Fruit fly (Drosophila melanogaster) whole organism, prepupa: ENCODE measurements around the gene SA2.

Source experiments
- Blimp-1 ChIP-seq: fragments of 200-800 bp; sonication (Bioruptor generic); optimal IDR thresholded peaks from 3 replicates; lab custom pipeline; 2017; ENCODE audit warnings: missing biosample characterization, missing genetic modification characterization, mild to moderate bottlenecking, moderate library complexity, missing genetic modification reagents
- CG10631 ChIP-seq: fragments of 200-800 bp; sonication (Bioruptor generic); optimal IDR thresholded peaks from 2 replicates; lab custom pipeline; 2016; ENCODE audit warnings: missing biosample characterization, missing genetic modification characterization
- CG10669 ChIP-seq: fragments of 200-800 bp; sonication (Bioruptor generic); optimal IDR thresholded peaks from 3 replicates; lab custom pipeline; 2018; ENCODE audit warnings: missing biosample characterization, mild to moderate bottlenecking, missing genetic modification characterization, moderate library complexity
- CG11294 ChIP-seq: fragments of 200-800 bp; sonication (Bioruptor generic); IDR thresholded peaks from 2 replicates; pipeline ENCODE4 v1.3.6; 2022; ENCODE audit warnings: missing biosample characterization, missing genetic modification characterization
- CG11762 ChIP-seq: fragments of 200-800 bp; sonication (Bioruptor generic); optimal IDR thresholded peaks from 3 replicates; lab custom pipeline; 2016; ENCODE audit warnings: missing biosample characterization, missing genetic modification characterization; ENCODE audit not compliant: insufficient read depth
- CG11902 ChIP-seq: fragments of 200-800 bp; sonication (Bioruptor generic); optimal IDR thresholded peaks from 3 replicates; lab custom pipeline; 2016; ENCODE audit warnings: missing biosample characterization, missing genetic modification characterization
- CG15336 ChIP-seq: fragments of 200-800 bp; sonication (Bioruptor generic); IDR thresholded peaks from 2 replicates; pipeline ENCODE4 v1.3.6; 2022; ENCODE audit warnings: missing biosample characterization, missing genetic modification characterization
- CG1621 ChIP-seq: fragments of 200-800 bp; sonication (Bioruptor generic); optimal IDR thresholded peaks from 3 replicates; lab custom pipeline; 2018; ENCODE audit warnings: missing biosample characterization, mild to moderate bottlenecking, missing genetic modification characterization
- CG16779 ChIP-seq: fragments of 200-800 bp; sonication (Bioruptor generic); optimal IDR thresholded peaks from 3 replicates; lab custom pipeline; 2017; ENCODE audit warnings: missing biosample characterization, mild to moderate bottlenecking, missing genetic modification characterization
- CG3032 ChIP-seq: fragments of 200-800 bp; optimal IDR thresholded peaks from 2 replicates; lab custom pipeline; 2019; ENCODE audit warnings: missing biosample characterization, mild to moderate bottlenecking, missing genetic modification characterization, moderate library complexity
- CG31627 ChIP-seq: fragments of 200-800 bp; sonication (Bioruptor generic); optimal IDR thresholded peaks from 3 replicates; lab custom pipeline; 2016; ENCODE audit warnings: missing biosample characterization, missing genetic modification characterization
- CG32006 ChIP-seq: fragments of 200-800 bp; sonication (Bioruptor generic); optimal IDR thresholded peaks from 3 replicates; lab custom pipeline; 2017; ENCODE audit warnings: missing biosample characterization, mild to moderate bottlenecking, missing genetic modification characterization
- CG34406 ChIP-seq: fragments of 200-800 bp; sonication (Bioruptor generic); optimal IDR thresholded peaks from 3 replicates; lab custom pipeline; 2016; ENCODE audit warnings: missing biosample characterization, missing genetic modification characterization
- CG3919 ChIP-seq: fragments of 200-800 bp; sonication (Bioruptor generic); optimal IDR thresholded peaks from 3 replicates; lab custom pipeline; 2016; ENCODE audit warnings: missing biosample characterization, missing genetic modification characterization
- CG4318 ChIP-seq: fragments of 200-800 bp; sonication (Bioruptor generic); optimal IDR thresholded peaks from 3 replicates; lab custom pipeline; 2017; ENCODE audit warnings: missing biosample characterization, mild to moderate bottlenecking, missing genetic modification characterization
- CG6163 ChIP-seq: fragments of 200-800 bp; sonication (Bioruptor generic); IDR thresholded peaks from 3 replicates; pipeline ENCODE4 v1.3.6; 2022; ENCODE audit warnings: missing biosample characterization, missing genetic modification characterization
- CG6276 ChIP-seq: fragments of 200-800 bp; sonication (Bioruptor generic); optimal IDR thresholded peaks from 2 replicates; lab custom pipeline; 2017; ENCODE audit warnings: missing biosample characterization, mild to moderate bottlenecking, missing genetic modification characterization
- CG6792 ChIP-seq: fragments of 200-800 bp; sonication (Bioruptor generic); optimal IDR thresholded peaks from 3 replicates; lab custom pipeline; 2016; ENCODE audit warnings: missing biosample characterization, missing genetic modification characterization
- CG6808 ChIP-seq: fragments of 200-800 bp; sonication (Bioruptor generic); optimal IDR thresholded peaks from 3 replicates; lab custom pipeline; 2017; ENCODE audit warnings: missing biosample characterization, missing genetic modification characterization, mild to moderate bottlenecking, moderate library complexity, missing genetic modification reagents
- CG7368 ChIP-seq: fragments of 200-800 bp; sonication (Bioruptor generic); optimal IDR thresholded peaks from 3 replicates; lab custom pipeline; 2016; ENCODE audit warnings: missing biosample characterization, missing genetic modification characterization
- CG8119 ChIP-seq: fragments of 200-800 bp; sonication (Bioruptor generic); IDR thresholded peaks from 3 replicates; pipeline ENCODE4 v1.3.6; 2022; ENCODE audit warnings: missing biosample characterization, missing genetic modification characterization
- CG8319 ChIP-seq: fragments of 200-800 bp; sonication (Bioruptor generic); optimal IDR thresholded peaks from 3 replicates; lab custom pipeline; 2016; ENCODE audit warnings: missing biosample characterization, missing genetic modification characterization
- CG8632 ChIP-seq: fragments of 200-800 bp; sonication (Bioruptor generic); optimal IDR thresholded peaks from 3 replicates; lab custom pipeline; 2016; ENCODE audit warnings: missing biosample characterization, missing genetic modification characterization
- CG9139 ChIP-seq: fragments of 200-800 bp; sonication (Bioruptor generic); optimal IDR thresholded peaks from 3 replicates; lab custom pipeline; 2017; ENCODE audit warnings: missing biosample characterization, mild to moderate bottlenecking, missing genetic modification characterization
- Eip75B ChIP-seq: fragments of 200-800 bp; sonication (Bioruptor generic); optimal IDR thresholded peaks from 3 replicates; lab custom pipeline; 2016; ENCODE audit warnings: missing biosample characterization, missing genetic modification characterization
- Eip78C ChIP-seq: fragments of 200-800 bp; sonication (Bioruptor generic); peaks from one replicate; lab custom pipeline; 2016; ENCODE audit warnings: missing biosample characterization, missing genetic modification characterization
- Eip93F ChIP-seq: fragments of 200-800 bp; sonication (Bioruptor generic); optimal IDR thresholded peaks from 2 replicates; lab custom pipeline; 2016; ENCODE audit warnings: missing biosample characterization, mild to moderate bottlenecking, missing genetic modification characterization
- Ets96B ChIP-seq: fragments of 200-800 bp; optimal IDR thresholded peaks from 2 replicates; lab custom pipeline; 2019; ENCODE audit warnings: missing biosample characterization, mild to moderate bottlenecking, missing genetic modification characterization, moderate library complexity
- Gug ChIP-seq: fragments of 200-800 bp; sonication (Bioruptor generic); IDR thresholded peaks from 2 replicates; pipeline ENCODE4 v1.3.6; 2022; ENCODE audit warnings: missing biosample characterization, missing genetic modification characterization
- Hr38 ChIP-seq: sonication (Bioruptor generic); optimal IDR thresholded peaks from 2 replicates; lab custom pipeline; 2016; ENCODE audit warnings: missing biosample characterization, missing genetic modification characterization
- Hr39 ChIP-seq: fragments of 200-800 bp; sonication (Bioruptor generic); optimal IDR thresholded peaks from 2 replicates; lab custom pipeline; 2016; ENCODE audit warnings: missing biosample characterization, missing genetic modification characterization
- Hr4 ChIP-seq: fragments of 200-800 bp; sonication (Bioruptor generic); optimal IDR thresholded peaks from 3 replicates; lab custom pipeline; 2016; ENCODE audit warnings: missing biosample characterization, missing genetic modification characterization
- Met ChIP-seq: fragments of 200-800 bp; sonication (Bioruptor generic); optimal IDR thresholded peaks from 3 replicates; lab custom pipeline; 2016; ENCODE audit warnings: missing biosample characterization, missing genetic modification characterization
- OdsH ChIP-seq: fragments of 200-800 bp; sonication (Bioruptor generic); optimal IDR thresholded peaks from 3 replicates; lab custom pipeline; 2016; ENCODE audit warnings: missing biosample characterization, missing genetic modification characterization
- Smox ChIP-seq: fragments of 200-800 bp; sonication (Bioruptor generic); optimal IDR thresholded peaks from 3 replicates; lab custom pipeline; 2016; ENCODE audit warnings: missing biosample characterization, missing genetic modification characterization
- Sox102F ChIP-seq: fragments of 200-800 bp; sonication (Bioruptor generic); optimal IDR thresholded peaks from 2 replicates; lab custom pipeline; 2016; ENCODE audit warnings: missing biosample characterization, mild to moderate bottlenecking, missing genetic modification characterization
- Sox15 ChIP-seq: fragments of 200-800 bp; sonication (Bioruptor generic); optimal IDR thresholded peaks from 3 replicates; lab custom pipeline; 2016; ENCODE audit warnings: missing biosample characterization, missing genetic modification characterization
- achi ChIP-seq: fragments of 200-800 bp; sonication (Bioruptor generic); optimal IDR thresholded peaks from 3 replicates; lab custom pipeline; 2016; ENCODE audit warnings: missing biosample characterization, missing genetic modification characterization
- acj6 ChIP-seq: fragments of 200-800 bp; sonication (Bioruptor generic); optimal IDR thresholded peaks from 3 replicates; lab custom pipeline; 2016; ENCODE audit warnings: missing biosample characterization, missing genetic modification characterization
- cyc ChIP-seq: fragments of 200-800 bp; sonication (Bioruptor generic); optimal IDR thresholded peaks from 3 replicates; lab custom pipeline; 2016; ENCODE audit warnings: missing biosample characterization, missing genetic modification characterization
- dac ChIP-seq: fragments of 200-800 bp; sonication (Bioruptor generic); optimal IDR thresholded peaks from 2 replicates; lab custom pipeline; 2017; ENCODE audit warnings: missing biosample characterization, mild to moderate bottlenecking, missing genetic modification characterization
- dsx ChIP-seq: fragments of 200-800 bp; optimal IDR thresholded peaks from 3 replicates; lab custom pipeline; 2019; ENCODE audit warnings: missing biosample characterization, mild to moderate bottlenecking, missing genetic modification characterization, moderate library complexity; ENCODE audit not compliant: poor library complexity, severe bottlenecking
- eg ChIP-seq: fragments of 200-800 bp; sonication (Bioruptor generic); IDR thresholded peaks from 3 replicates; pipeline ENCODE4 v1.3.6; 2022; ENCODE audit warnings: missing biosample characterization, missing genetic modification characterization
- fd59A ChIP-seq: fragments of 200-800 bp; sonication (Bioruptor generic); optimal IDR thresholded peaks from 2 replicates; lab custom pipeline; 2017; ENCODE audit warnings: missing biosample characterization, mild to moderate bottlenecking, missing genetic modification characterization, missing genetic modification reagents
- pdm3 ChIP-seq: fragments of 200-800 bp; sonication (Bioruptor generic); optimal IDR thresholded peaks from 3 replicates; lab custom pipeline; 2016; ENCODE audit warnings: missing biosample characterization, missing genetic modification characterization
- salr ChIP-seq, 2 experiments: fragments of 200-800 bp; sonication (Bioruptor generic); optimal IDR thresholded peaks; 3 replicates each; lab custom pipeline; 2016 to 2018; ENCODE audit warnings: missing biosample characterization in 2 of 2, missing genetic modification characterization in 2 of 2, mild to moderate bottlenecking in 1 of 2
- spab ChIP-seq: fragments of 200-800 bp; sonication (Bioruptor generic); optimal IDR thresholded peaks from 2 replicates; lab custom pipeline; 2017; ENCODE audit warnings: missing biosample characterization, mild to moderate bottlenecking, missing genetic modification characterization, missing genetic modification reagents
- svp ChIP-seq: fragments of 200-800 bp; sonication (Bioruptor generic); peaks from one replicate; lab custom pipeline; 2016; ENCODE audit warnings: missing biosample characterization, missing genetic modification characterization
- topi ChIP-seq: fragments of 200-800 bp; sonication (Bioruptor generic); optimal IDR thresholded peaks from 3 replicates; lab custom pipeline; 2016; ENCODE audit warnings: missing biosample characterization, missing genetic modification characterization
- vri ChIP-seq: fragments of 200-800 bp; sonication (Bioruptor generic); optimal IDR thresholded peaks from 3 replicates; lab custom pipeline; 2016; ENCODE audit warnings: missing biosample characterization, mild to moderate bottlenecking, missing genetic modification characterization

Gene SA2

dm6 chr3L:1457281-1457680 is 19.6 kb upstream of the SA2 start (continued):
- TF ChIP-seq Blimp-1 (no peak), pdm3 (GFP tag; lab: Kevin White, UChicago) (peak; percentile 54), Hr38 (GFP tag; lab: Kevin White, UChicago) (no peak), salr (GFP tag; optimal IDR thresholded peaks at IDR 0.05; lab: Kevin White, UChicago) (no peak), vri (GFP tag; lab: Kevin White, UChicago) (peak; percentile 18)
- TF ChIP-seq, all 60 proteins: peak for 28

dm6 chr3L:1450940-1451339 is 13.3 kb upstream of the SA2 start:
- TF ChIP-seq Eip75B (GFP tag; lab: Kevin White, UChicago) (peak; percentile 19), CG10669 (GFP tag; lab: Kevin White, UChicago) (peak; percentile 16), CG6163 (0 out of 3 replicates have a peak, but pooled peaks have one; percentile 48), CG11762 (GFP tag; lab: Kevin White, UChicago) (no peak), CG6276 (GFP tag; lab: Kevin White, UChicago) (no peak), Gug (0 out of 2 replicates have a peak, but pooled peaks have one; percentile 20), achi (GFP tag; lab: Kevin White, UChicago) (peak; percentile 17), eg (0 out of 3 replicates have a peak, but pooled peaks have one; percentile 24), Smox (peak; percentile 9), CG6792 (GFP tag; lab: Kevin White, UChicago) (no peak), pdm3 (GFP tag; lab: Kevin White, UChicago) (peak; percentile 20), cyc (GFP tag; lab: Kevin White, UChicago) (no peak), CG11294 (no peak), Sox102F (GFP tag; lab: Kevin White, UChicago) (peak; percentile 28), spab (GFP tag; lab: Kevin White, UChicago) (no peak), CG1621 (tag; lab: Kevin White, UChicago) (no peak), Hr39 (GFP tag; lab: Kevin White, UChicago) (peak; percentile 18), CG10631 (peak; percentile 28), svp (GFP tag; lab: Kevin White, UChicago) (peak; percentile 44), Sox15 (GFP tag; lab: Kevin White, UChicago) (peak; percentile 9), CG32006 (GFP tag; lab: Kevin White, UChicago) (peak; percentile 37), Met (GFP tag; lab: Kevin White, UChicago) (peak; percentile 19), Eip78C (GFP tag; lab: Kevin White, UChicago) (peak; percentile 62), OdsH (GFP tag; lab: Kevin White, UChicago) (peak; percentile 32), topi (GFP tag; lab: Kevin White, UChicago) (peak; percentile 3), CG31627 (GFP tag; lab: Kevin White, UChicago) (peak; percentile 18), salr (GFP tag; optimal IDR thresholded peaks at IDR 0.05; lab: Kevin White, UChicago) (no peak), CG11902 (no peak), Ets96B (peak; percentile 46), Eip93F (no peak), CG8319 (GFP tag; lab: Kevin White, UChicago) (no peak), CG16779 (no peak), Hr4 (GFP tag; lab: Kevin White, UChicago) (peak; percentile 13), acj6 (GFP tag; lab: Kevin White, UChicago) (peak; percentile 27), dac (GFP tag; lab: Kevin White, UChicago) (no peak), CG8119 (GFP tag; lab: Robert Waterston, UW) (peak; percentile 48; the same call in 1 of the 3 replicates), fd59A (GFP tag; lab: Kevin White, UChicago) (no peak), CG7368 (GFP tag; lab: Kevin White, UChicago) (no peak), dsx (GFP tag; lab: Kevin White, UChicago) (no peak), CG6808 (GFP tag; lab: Kevin White, UChicago) (no peak), CG3919 (GFP tag; lab: Kevin White, UChicago) (peak; percentile 29), CG15336 (peak; percentile 42), CG8632 (GFP tag; lab: Kevin White, UChicago) (peak; percentile 2), CG34406 (GFP tag; lab: Kevin White, UChicago) (no peak), CG3032 (tag; lab: Kevin White, UChicago) (peak; percentile 10), CG9139 (GFP tag; lab: Kevin White, UChicago) (no peak), CG4318 (GFP tag; lab: Kevin White, UChicago) (no peak)
